Worm (Caenorhabditis elegans): ENCODE results near the gene lips-9.

ce11 chrII:12953297-12953696 lies 18.1 kb upstream of the lips-9 start:
- no peak for TF ChIP-seq K12H6.12 (tag; optimal IDR thresholded peaks at IDR 0.05)
- peak; percentile 4 for TF ChIP-seq nhr-80 (tag; optimal IDR thresholded peaks at IDR 0.05)
- no peak for TF ChIP-seq ztf-28 (GFP tag; IDR thresholded peaks at IDR 0.05)
- TF ChIP-seq K11D2.4 (GFP tag; IDR thresholded peaks at IDR 0.05) = no peak
- TF ChIP-seq attf-5 (GFP tag; optimal IDR thresholded peaks at IDR 0.05) = peak; percentile 12
- TF ChIP-seq snpc-4 (GFP tag; optimal IDR thresholded peaks at IDR 0.05) = no peak
- TF ChIP-seq snpc-4 (tag; optimal IDR thresholded peaks at IDR 0.05) = peak in 2 of 4 experiments; percentile 39 to 57
